Worm (Caenorhabditis elegans) whole organism, L4 larva: ENCODE results near the gene ugt-41.

Source experiments
- mdl-1 ChIP-seq, 2 experiments: fragments of 150-350 bp in 1 of 2; sonication (generic microtip) in 1 of 2; optimal IDR thresholded peaks; 2 replicates each; lab custom pipeline; 2014 to 2017; ENCODE audit warnings: missing biosample characterization in 2 of 2, missing genetic modification characterization in 2 of 2
- mep-1 ChIP-seq: fragments of 150-350 bp; sonication (generic microtip); optimal IDR thresholded peaks from 3 replicates; lab custom pipeline; 2014; ENCODE audit warnings: missing biosample characterization, missing genetic modification characterization
- nhr-25 ChIP-seq: sonication (generic microtip); optimal IDR thresholded peaks from 2 replicates; lab custom pipeline; 2017; ENCODE audit warnings: missing genetic modification characterization, mild to moderate bottlenecking, missing compliant biosample characterization, antibody characterized with exemption, moderate library complexity, borderline replicate concordance; ENCODE audit not compliant: insufficient read depth
- snpc-1.2 ChIP-seq: fragments of 200-800 bp; sonication (Bioruptor generic); IDR thresholded peaks from 2 replicates; pipeline ENCODE4 v1.3.6; 2022; ENCODE audit warnings: missing genetic modification reagents, missing genetic modification characterization, missing compliant biosample characterization
- unc-62 ChIP-seq, 3 experiments: fragments of 150-350 bp in 1 of 3; sonication (generic microtip); optimal IDR thresholded peaks in 2 of 3; peaks in 1 of 3; 1 replicate in 1 of 3; 2 replicates in 2 of 3; lab custom pipeline; 2014 to 2017; ENCODE audit warnings: missing biosample characterization in 3 of 3, missing genetic modification characterization in 3 of 3, missing genetic modification reagents in 3 of 3, missing genotype in 1 of 3

DNA sequence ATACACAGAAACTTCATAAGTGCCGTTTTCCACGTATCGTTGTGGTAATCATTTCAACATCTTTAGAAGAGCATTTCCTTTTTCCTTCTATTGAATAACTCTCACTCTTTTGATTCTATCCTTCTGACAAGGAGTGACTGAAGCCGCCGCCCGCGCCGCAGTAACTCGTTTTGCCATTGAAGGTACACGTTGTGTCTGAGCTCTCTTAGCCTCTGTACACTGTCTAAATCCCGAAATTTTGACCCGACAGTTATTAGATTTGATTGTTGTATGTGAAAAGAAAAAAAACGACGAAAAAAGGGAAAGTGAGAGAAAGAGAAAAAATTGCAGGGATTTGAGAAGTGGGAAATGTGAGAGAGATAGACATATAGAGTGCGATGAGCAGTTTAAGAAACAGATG lies 52.1 kb downstream of the ugt-41 start:
- TF ChIP-seq snpc-1.2 (no peak), unc-62 (GFP tag; optimal IDR thresholded peaks at IDR 0.05 in 1 of 2; lab: Kevin White, UChicago) (peak in 1 of 2 experiments; percentile 56), unc-62 (tag; optimal IDR thresholded peaks at IDR 0.05; lab: Kevin White, UChicago) (no peak), mdl-1 (tag; optimal IDR thresholded peaks at IDR 0.05; lab: Kevin White, UChicago) (no peak), mep-1 (tag; lab: Kevin White, UChicago) (no peak), nhr-25 (tag; lab: Kevin White, UChicago) (no peak)
